Fruit fly (Drosophila melanogaster) whole organism, embryonic: Measurements from ENCODE around the gene Fas1.

Source experiments
- CG14710 ChIP-seq: fragments of 200-800 bp; sonication (Bioruptor generic); optimal IDR thresholded peaks from 3 replicates; lab custom pipeline; 2019; ENCODE audit warnings: missing biosample characterization, mild to moderate bottlenecking, missing genetic modification characterization, moderate library complexity
- CG16779 ChIP-seq: fragments of 200-800 bp; sonication (Bioruptor generic); IDR thresholded peaks from 2 replicates; pipeline ENCODE4 v1.3.6; 2022; ENCODE audit warnings: missing biosample characterization, missing genetic modification characterization
- CG17568 ChIP-seq: fragments of 200-800 bp; sonication (Bioruptor generic); optimal IDR thresholded peaks from 2 replicates; lab custom pipeline; 2018; ENCODE audit warnings: missing biosample characterization, mild to moderate bottlenecking, missing genetic modification characterization, moderate library complexity
- CG32767 ChIP-seq: fragments of 200-800 bp; sonication (Bioruptor generic); IDR thresholded peaks from 2 replicates; pipeline ENCODE4 v1.3.6; 2022; ENCODE audit warnings: missing biosample characterization, missing genetic modification characterization
- CG42726 ChIP-seq: fragments of 200-800 bp; sonication (Bioruptor generic); IDR thresholded peaks from 2 replicates; pipeline ENCODE4 v1.3.6; 2022; ENCODE audit warnings: missing biosample characterization, missing genetic modification characterization; ENCODE audit not compliant: partially characterized antibody
- CG6175 ChIP-seq: fragments of 200-800 bp; sonication (Bioruptor generic); IDR thresholded peaks from 3 replicates; pipeline ENCODE4 v1.3.6; 2022; ENCODE audit warnings: missing biosample characterization, missing genetic modification characterization
- HLHmδ ChIP-seq: fragments of 200-800 bp; sonication (Bioruptor generic); optimal IDR thresholded peaks from 2 replicates; lab custom pipeline; 2018; ENCODE audit warnings: missing biosample characterization, mild to moderate bottlenecking, missing genetic modification characterization, moderate library complexity
- Mad ChIP-seq: fragments of 200-800 bp; sonication (Bioruptor generic); optimal IDR thresholded peaks from 2 replicates; lab custom pipeline; 2016; ENCODE audit warnings: missing biosample characterization, missing genetic modification characterization
- Nf-YB ChIP-seq: fragments of 200-800 bp; sonication (Bioruptor generic); optimal IDR thresholded peaks from 3 replicates; lab custom pipeline; 2019; ENCODE audit warnings: missing biosample characterization, mild to moderate bottlenecking, missing genetic modification characterization, moderate library complexity
- Nf-YC ChIP-seq: fragments of 200-800 bp; optimal IDR thresholded peaks from 3 replicates; lab custom pipeline; 2019; ENCODE audit warnings: missing biosample characterization, mild to moderate bottlenecking, missing genetic modification characterization, moderate library complexity
- Rfx ChIP-seq: fragments of 200-800 bp; sonication (Bioruptor generic); IDR thresholded peaks from 2 replicates; pipeline ENCODE4 v1.3.6; 2022; ENCODE audit warnings: missing biosample characterization, missing genetic modification characterization
- Rx ChIP-seq: fragments of 200-800 bp; sonication (Bioruptor generic); IDR thresholded peaks from 2 replicates; pipeline ENCODE4 v1.3.6; 2022; ENCODE audit warnings: missing biosample characterization, missing genetic modification characterization
- Scr ChIP-seq: fragments of 200-800 bp; sonication (Bioruptor generic); IDR thresholded peaks from 2 replicates; pipeline ENCODE4 v1.3.6; 2022; ENCODE audit warnings: missing biosample characterization, missing genetic modification characterization; ENCODE audit not compliant: partially characterized antibody
- caup ChIP-seq: fragments of 200-800 bp; sonication (Bioruptor generic); optimal IDR thresholded peaks from 3 replicates; lab custom pipeline; 2017; ENCODE audit warnings: missing biosample characterization, mild to moderate bottlenecking, missing genetic modification characterization, moderate library complexity; ENCODE audit not compliant: severe bottlenecking
- chm ChIP-seq: fragments of 200-800 bp; sonication (Bioruptor generic); IDR thresholded peaks from 2 replicates; pipeline ENCODE4 v1.3.6; 2022; ENCODE audit warnings: missing biosample characterization, missing genetic modification characterization
- dmrt99B ChIP-seq: fragments of 200-800 bp; sonication (Bioruptor generic); optimal IDR thresholded peaks from 2 replicates; lab custom pipeline; 2018; ENCODE audit warnings: missing biosample characterization, mild to moderate bottlenecking, missing genetic modification characterization, moderate library complexity
- dpn ChIP-seq, 2 experiments: fragments of 200-800 bp; sonication (Bioruptor generic); optimal IDR thresholded peaks; 3 replicates each; lab custom pipeline; 2016; ENCODE audit warnings: missing biosample characterization in 2 of 2, missing genetic modification characterization in 2 of 2
- gcm ChIP-seq: fragments of 200-800 bp; sonication (Bioruptor generic); optimal IDR thresholded peaks from 2 replicates; lab custom pipeline; 2019; ENCODE audit warnings: missing biosample characterization, mild to moderate bottlenecking, missing genetic modification characterization, moderate library complexity
- insv ChIP-seq, 2 experiments: fragments of 200-800 bp; sonication (Bioruptor generic); optimal IDR thresholded peaks; 3 replicates each; lab custom pipeline; 2016 to 2018; ENCODE audit warnings: missing biosample characterization in 2 of 2, missing genetic modification characterization in 2 of 2
- kni ChIP-seq: fragments of 200-800 bp; sonication (Bioruptor generic); optimal IDR thresholded peaks from 3 replicates; lab custom pipeline; 2017; ENCODE audit warnings: mild to moderate bottlenecking, missing biosample characterization, missing genetic modification reagents, missing genetic modification characterization
- phol ChIP-seq: fragments of 200-800 bp; sonication (Bioruptor generic); optimal IDR thresholded peaks from 3 replicates; lab custom pipeline; 2018; ENCODE audit warnings: missing biosample characterization, mild to moderate bottlenecking, missing genetic modification characterization, moderate library complexity
- sc ChIP-seq, 3 experiments: fragments of >200 bp in 2 of 3; fragments of 200-800 bp in 1 of 3; sonication (Bioruptor generic) in 1 of 3; optimal IDR thresholded peaks; 2 replicates in 2 of 3; 3 replicates in 1 of 3; lab custom pipeline; 2017; ENCODE audit warnings: mild to moderate bottlenecking in 1 of 3, missing biosample characterization in 1 of 3, missing genetic modification characterization in 1 of 3, missing genetic modification reagents in 1 of 3
- seq ChIP-seq: fragments of 200-800 bp; sonication (Bioruptor generic); IDR thresholded peaks from 2 replicates; pipeline ENCODE4 v1.3.6; 2022; ENCODE audit warnings: missing biosample characterization, missing genetic modification characterization

The Fas1 gene

dm6 chr3R:16682901-16683300 is 57.9 kb downstream of the Fas1 start:
- TF ChIP-seq sc (optimal IDR thresholded peaks at IDR 0.05; lab: Kevin White, UChicago) = no peak
- TF ChIP-seq sc (GFP tag; optimal IDR thresholded peaks at IDR 0.05; lab: Kevin White, UChicago) = no peak
- TF ChIP-seq seq (GFP tag; lab: Robert Waterston, UW) = peak; percentile 86; the same call in 1 of the 2 replicates
- TF ChIP-seq phol (tag; lab: Kevin White, UChicago) = peak; percentile 86
- no peak for TF ChIP-seq Scr (GFP tag; lab: Robert Waterston, UW)
- no peak for TF ChIP-seq CG14710 (tag; lab: Kevin White, UChicago)
- TF ChIP-seq CG6175 = no peak
- TF ChIP-seq insv (GFP tag; optimal IDR thresholded peaks at IDR 0.05; lab: Kevin White, UChicago) = no peak
- TF ChIP-seq CG17568 = no peak
- no peak for TF ChIP-seq HLHmδ
- no peak for TF ChIP-seq CG32767 (GFP tag; lab: Robert Waterston, UW)
- no peak for TF ChIP-seq Rfx
- peak; percentile 55 for TF ChIP-seq Nf-YB (GFP tag; lab: Kevin White, UChicago)
- TF ChIP-seq Rx (GFP tag; lab: Robert Waterston, UW) = no peak
- TF ChIP-seq Nf-YC = peak; percentile 62
- TF ChIP-seq caup = no peak
- TF ChIP-seq dpn (GFP tag; optimal IDR thresholded peaks at IDR 0.05; lab: Kevin White, UChicago) = no peak
- TF ChIP-seq chm (GFP tag; lab: Robert Waterston, UW) = no peak
- TF ChIP-seq CG42726 (GFP tag; lab: Robert Waterston, UW) = no peak
- TF ChIP-seq kni (GFP tag; lab: Kevin White, UChicago) = peak; percentile 16
- TF ChIP-seq dmrt99B (tag; lab: Kevin White, UChicago) = no peak
- TF ChIP-seq gcm (GFP tag; lab: Kevin White, UChicago) = no peak
- TF ChIP-seq Mad (GFP tag; lab: Kevin White, UChicago) = no peak
- TF ChIP-seq CG16779 (GFP tag; lab: Robert Waterston, UW) = no peak
